Worm (Caenorhabditis elegans): ENCODE data around the gene Y94H6A.5.

The Y94H6A.5 gene

ce11 chrIV:2710203-2710935 lies 6.6 kb upstream of the Y94H6A.5 start, which contains the start of gene Y94H6A.10:
Gene Y94H6A.10, minus strand, starts transcription at chrIV:2710666.
- TF ChIP-seq atf-7 (tag; optimal IDR thresholded peaks at IDR 0.05), result peak; percentile 24
- peak; percentile 19 for TF ChIP-seq ztf-26 (tag; optimal IDR thresholded peaks at IDR 0.05)
- peak; percentile 34 for TF ChIP-seq ZK185.1 (tag; optimal IDR thresholded peaks at IDR 0.05; ENCODE audit: poor library complexity, severe bottlenecking)
- no peak for TF ChIP-seq F37B4.10 (GFP tag; IDR thresholded peaks at IDR 0.05)
- peak; percentile 24 for TF ChIP-seq zim-3 (tag; optimal IDR thresholded peaks at IDR 0.05)
- no peak for TF ChIP-seq B0336.3 (GFP tag; IDR thresholded peaks at IDR 0.05)
- 0 out of 2 replicates have a peak, but pooled peaks have one; percentile 14 for TF ChIP-seq D2030.7 (GFP tag; IDR thresholded peaks at IDR 0.05)
- TF ChIP-seq T26A5.8 (tag; optimal IDR thresholded peaks at IDR 0.05), result peak; percentile 28
- peak; percentile 67 for TF ChIP-seq ama-1 (optimal IDR thresholded peaks at IDR 0.05)
- TF ChIP-seq ama-1 (GFP tag; optimal IDR thresholded peaks at IDR 0.05), result no peak
- peak; percentile 12 for TF ChIP-seq chd-7 (tag; optimal IDR thresholded peaks at IDR 0.05)

ce11 chrIV:2709590-2710201 lies 5.9 kb upstream of the Y94H6A.5 start:
- TF ChIP-seq madf-3 (GFP tag; IDR thresholded peaks at IDR 0.05) (peak; percentile 60; the same call in 1 of the 2 replicates), bed-1 (GFP tag; IDR thresholded peaks at IDR 0.05) (no peak), ztf-25 (GFP tag; IDR thresholded peaks at IDR 0.05) (no peak), K11D2.4 (GFP tag; IDR thresholded peaks at IDR 0.05) (peak; percentile 55), F33H1.4 (GFP tag; IDR thresholded peaks at IDR 0.05) (no peak), repo-1 (tag; optimal IDR thresholded peaks at IDR 0.05) (peak; percentile 24), cebp-1 (GFP tag; IDR thresholded peaks at IDR 0.05) (peak; percentile 68; the same call in 1 of the 2 replicates), cebp-1 (tag; optimal IDR thresholded peaks at IDR 0.05) (peak; percentile 76), hlh-26 (GFP tag; conservative IDR thresholded peaks at IDR 0.05) (no peak), F10E7.11 (tag; optimal IDR thresholded peaks at IDR 0.05) (no peak), B0336.3 (GFP tag; IDR thresholded peaks at IDR 0.05) (peak; percentile 79), snpc-4 (GFP tag; optimal IDR thresholded peaks at IDR 0.05) (no peak), snpc-4 (tag; optimal IDR thresholded peaks at IDR 0.05) (no peak), F57C9.4 (tag; optimal IDR thresholded peaks at IDR 0.05) (no peak), gei-17 (GFP tag; optimal IDR thresholded peaks at IDR 0.05) (peak; percentile 20), F55B11.4 (tag; optimal IDR thresholded peaks at IDR 0.05; ENCODE audit: borderline replicate concordance, insufficient read depth) (no peak), fkh-3 (tag; optimal IDR thresholded peaks at IDR 0.05) (no peak), hmg-20 (GFP tag; IDR thresholded peaks at IDR 0.05) (peak; percentile 26; the same call in 1 of the 2 replicates), sea-2 (GFP tag; IDR thresholded peaks at IDR 0.05) (no peak), somi-1 (GFP tag; optimal IDR thresholded peaks at IDR 0.05) (no peak), F37B4.10 (GFP tag; IDR thresholded peaks at IDR 0.05) (no peak), F22D6.2 (tag; optimal IDR thresholded peaks at IDR 0.05) (no peak), tbp1 (GFP tag; optimal IDR thresholded peaks at IDR 0.05) (peak; percentile 46), nfya-1 (tag; optimal IDR thresholded peaks at IDR 0.05; ENCODE audit: borderline replicate concordance, insufficient read depth) (no peak), lin-40 (tag; optimal IDR thresholded peaks at IDR 0.05) (no peak), lsy-27 (tag; optimal IDR thresholded peaks at IDR 0.05; ENCODE audit: borderline replicate concordance, insufficient read depth) (no peak), B0035.1 (tag; optimal IDR thresholded peaks at IDR 0.05) (no peak), tbx-9 (tag; optimal IDR thresholded peaks at IDR 0.05; ENCODE audit: borderline replicate concordance) (no peak), sptf-2 (GFP tag; optimal IDR thresholded peaks at IDR 0.05) (no peak), nfyb-1 (GFP tag; IDR thresholded peaks at IDR 0.05) (peak; percentile 90), F52B5.7 (tag; optimal IDR thresholded peaks at IDR 0.05) (no peak), Y56A3A.18 (GFP tag; IDR thresholded peaks at IDR 0.05) (peak; percentile 88), ccch-3 (GFP tag; optimal IDR thresholded peaks at IDR 0.05) (no peak), pbrm-1 (GFP tag; IDR thresholded peaks at IDR 0.05) (0 out of 2 replicates have a peak, but pooled peaks have one; percentile 49), Y53G8AR.9 (GFP tag; conservative IDR thresholded peaks at IDR 0.05) (peak; percentile 87), ama-1 (optimal IDR thresholded peaks at IDR 0.05) (no peak), ama-1 (GFP tag; optimal IDR thresholded peaks at IDR 0.05) (no peak), hmg-1.2 (GFP tag; IDR thresholded peaks at IDR 0.05) (no peak)

Measured in whole organism, young adult.